Worm (Caenorhabditis elegans) whole organism, L4 larva: ENCODE measurements around the gene hsp-12.6.

Experiments
- F44E2.7 ChIP-seq: fragments of 200-800 bp; sonication (Bioruptor generic); IDR thresholded peaks from 2 replicates; pipeline ENCODE4 v2.1.2; 2022; ENCODE audit warnings: missing genetic modification characterization, missing compliant biosample characterization
- Y5F2A.4 ChIP-seq: fragments of 200-800 bp; sonication (Bioruptor generic); optimal IDR thresholded peaks from 2 replicates; lab custom pipeline; 2018; ENCODE audit warnings: mild to moderate bottlenecking, missing genetic modification characterization, missing compliant biosample characterization
- aha-1 ChIP-seq: fragments of 150-350 bp; peaks from one replicate; lab custom pipeline; 2014; ENCODE audit warnings: missing biosample characterization, missing genetic modification characterization
- arid-1 ChIP-seq: fragments of 200-800 bp; sonication (Bioruptor generic); conservative IDR thresholded peaks from 2 replicates; pipeline ENCODE4 v1.3.6; 2022; ENCODE audit warnings: missing genetic modification reagents, missing genetic modification characterization, missing compliant biosample characterization
- ceh-20 ChIP-seq: fragments of 200-800 bp; sonication (Bioruptor generic); IDR thresholded peaks from 2 replicates; pipeline ENCODE4 v1.3.6; 2022; ENCODE audit warnings: missing genetic modification reagents, missing genetic modification characterization, missing compliant biosample characterization
- ceh-28 ChIP-seq: fragments of 150-350 bp; optimal IDR thresholded peaks from 2 replicates; lab custom pipeline; 2014; ENCODE audit warnings: missing biosample characterization, missing genetic modification reagents, missing genetic modification characterization
- ceh-32 ChIP-seq: sonication (generic microtip); optimal IDR thresholded peaks from 2 replicates; lab custom pipeline; 2016; ENCODE audit warnings: mild to moderate bottlenecking, missing genetic modification characterization, missing compliant biosample characterization; ENCODE audit not compliant: poor library complexity
- daf-12 ChIP-seq: fragments of 150-350 bp; optimal IDR thresholded peaks from 2 replicates; lab custom pipeline; 2014; ENCODE audit warnings: missing biosample characterization, missing genetic modification reagents, missing genetic modification characterization
- daf-16 ChIP-seq, 3 experiments: sonication (generic microtip); optimal IDR thresholded peaks; 2 replicates each; lab custom pipeline; 2016 to 2017; ENCODE audit warnings: missing genetic modification characterization in 3 of 3, missing genetic modification reagents in 3 of 3, mild to moderate bottlenecking in 2 of 3, missing compliant biosample characterization in 2 of 3, missing biosample characterization in 1 of 3, moderate library complexity in 1 of 3
- dmd-6 ChIP-seq: fragments of 200-800 bp; sonication (Bioruptor generic); IDR thresholded peaks from 2 replicates; pipeline ENCODE4 v1.3.6; 2022; ENCODE audit warnings: missing genetic modification reagents, missing genetic modification characterization, missing compliant biosample characterization
- dmd-8 ChIP-seq: fragments of 200-800 bp; sonication (Bioruptor generic); IDR thresholded peaks from 2 replicates; pipeline ENCODE4 v1.3.6; 2022; ENCODE audit warnings: missing genetic modification characterization, missing compliant biosample characterization
- dpl-1 ChIP-seq: fragments of 150-350 bp; optimal IDR thresholded peaks from 2 replicates; lab custom pipeline; 2014; ENCODE audit warnings: missing biosample characterization, missing genetic modification reagents, missing genetic modification characterization
- dve-1 ChIP-seq: sonication (generic microtip); optimal IDR thresholded peaks from 2 replicates; lab custom pipeline; 2017; ENCODE audit warnings: antibody characterized with exemption, mild to moderate bottlenecking, missing genetic modification characterization, missing compliant biosample characterization; ENCODE audit not compliant: insufficient read depth
- egl-43 ChIP-seq: fragments of 200-800 bp; sonication (Bioruptor generic); IDR thresholded peaks from 2 replicates; pipeline ENCODE4 v1.3.6; 2022; ENCODE audit warnings: missing genetic modification reagents, missing genetic modification characterization, missing compliant biosample characterization
- fkh-10 ChIP-seq: fragments of 150-350 bp; optimal IDR thresholded peaks from 2 replicates; lab custom pipeline; 2014; ENCODE audit warnings: missing biosample characterization, missing genetic modification reagents, missing genetic modification characterization
- hlh-11 ChIP-seq: fragments of 200-800 bp; sonication (Bioruptor generic); optimal IDR thresholded peaks from 2 replicates; lab custom pipeline; 2018; ENCODE audit warnings: mild to moderate bottlenecking, missing genetic modification characterization, missing compliant biosample characterization
- hlh-30 ChIP-seq: sonication (generic microtip); optimal IDR thresholded peaks from 2 replicates; lab custom pipeline; 2017; ENCODE audit warnings: antibody characterized with exemption, mild to moderate bottlenecking, missing genetic modification characterization, missing compliant biosample characterization; ENCODE audit not compliant: insufficient read depth
- hmg-1.1 ChIP-seq: fragments of 200-800 bp; sonication (Bioruptor generic); IDR thresholded peaks from 2 replicates; pipeline ENCODE4 v1.3.6; 2022; ENCODE audit warnings: missing genetic modification reagents, missing genetic modification characterization, missing compliant biosample characterization
- lin-15B ChIP-seq: fragments of 150-350 bp; sonication (generic microtip); optimal IDR thresholded peaks from 3 replicates; lab custom pipeline; 2014; ENCODE audit warnings: missing biosample characterization, missing genetic modification characterization
- lin-29 ChIP-seq: fragments of 200-800 bp; sonication (Bioruptor generic); IDR thresholded peaks from 2 replicates; pipeline ENCODE4 v1.3.6; 2022; ENCODE audit warnings: missing genetic modification reagents, missing genetic modification characterization, missing compliant biosample characterization
- lin-38 ChIP-seq: fragments of 200-800 bp; sonication (Bioruptor generic); IDR thresholded peaks from 2 replicates; pipeline ENCODE4 v1.3.6; 2022; ENCODE audit warnings: missing genetic modification reagents, missing genetic modification characterization, missing compliant biosample characterization
- lin-39 ChIP-seq: fragments of 150-350 bp; optimal IDR thresholded peaks from 2 replicates; lab custom pipeline; 2014; ENCODE audit warnings: missing biosample characterization, missing genetic modification reagents, missing genetic modification characterization
- lir-3 ChIP-seq: sonication (generic microtip); optimal IDR thresholded peaks from 2 replicates; lab custom pipeline; 2016; ENCODE audit warnings: mild to moderate bottlenecking, missing genetic modification characterization, missing compliant biosample characterization
- madf-5 ChIP-seq, 2 experiments: fragments of 200-800 bp; sonication (Bioruptor generic); IDR thresholded peaks; 2 replicates each; pipeline ENCODE4 v1.3.6; 2022; ENCODE audit warnings: missing compliant biosample characterization in 2 of 2, missing genetic modification characterization in 2 of 2
- mdl-1 ChIP-seq, 2 experiments: fragments of 150-350 bp in 1 of 2; sonication (generic microtip) in 1 of 2; optimal IDR thresholded peaks; 2 replicates each; lab custom pipeline; 2014 to 2017; ENCODE audit warnings: missing biosample characterization in 2 of 2, missing genetic modification characterization in 2 of 2
- mes-2 ChIP-seq: sonication (generic microtip); optimal IDR thresholded peaks from 2 replicates; lab custom pipeline; 2016; ENCODE audit warnings: missing genotype, mild to moderate bottlenecking, missing genetic modification characterization, missing compliant biosample characterization; ENCODE audit not compliant: poor library complexity, severe bottlenecking
- mxl-3 ChIP-seq: fragments of 200-800 bp; sonication (Bioruptor generic); optimal IDR thresholded peaks from 2 replicates; lab custom pipeline; 2018; ENCODE audit warnings: mild to moderate bottlenecking, missing genetic modification characterization, missing compliant biosample characterization
- nhr-102 ChIP-seq: sonication (generic microtip); optimal IDR thresholded peaks from 2 replicates; lab custom pipeline; 2016; ENCODE audit warnings: mild to moderate bottlenecking, missing genetic modification characterization, moderate library complexity, missing compliant biosample characterization
- nhr-11 ChIP-seq: fragments of 150-350 bp; optimal IDR thresholded peaks from 2 replicates; lab custom pipeline; 2014; ENCODE audit warnings: missing biosample characterization, missing genetic modification characterization
- nhr-25 ChIP-seq: sonication (generic microtip); optimal IDR thresholded peaks from 2 replicates; lab custom pipeline; 2017; ENCODE audit warnings: missing genetic modification characterization, mild to moderate bottlenecking, missing compliant biosample characterization, antibody characterized with exemption, moderate library complexity, borderline replicate concordance; ENCODE audit not compliant: insufficient read depth
- nhr-48 ChIP-seq: sonication (generic microtip); optimal IDR thresholded peaks from 2 replicates; lab custom pipeline; 2016; ENCODE audit warnings: mild to moderate bottlenecking, missing genetic modification characterization, missing compliant biosample characterization
- nhr-76 ChIP-seq: fragments of 150-350 bp; optimal IDR thresholded peaks from 2 replicates; lab custom pipeline; 2014; ENCODE audit warnings: missing biosample characterization, missing genetic modification characterization
- pqm-1 ChIP-seq: sonication (generic microtip); optimal IDR thresholded peaks from 2 replicates; lab custom pipeline; 2017; ENCODE audit warnings: missing biosample characterization, missing genetic modification characterization
- saeg-2 ChIP-seq: fragments of 200-800 bp; sonication (Bioruptor generic); IDR thresholded peaks from 2 replicates; pipeline ENCODE4 v1.3.6; 2022; ENCODE audit warnings: missing genetic modification reagents, missing genetic modification characterization, missing compliant biosample characterization
- sdz-12 ChIP-seq: fragments of 200-800 bp; sonication (Bioruptor generic); optimal IDR thresholded peaks from 2 replicates; lab custom pipeline; 2018; ENCODE audit warnings: mild to moderate bottlenecking, missing genetic modification characterization, missing compliant biosample characterization
- skn-1 ChIP-seq: fragments of 150-350 bp; optimal IDR thresholded peaks from 2 replicates; lab custom pipeline; 2014; ENCODE audit warnings: missing biosample characterization, missing genetic modification characterization
- spr-3 ChIP-seq: fragments of 200-800 bp; sonication (Bioruptor generic); optimal IDR thresholded peaks from 2 replicates; lab custom pipeline; 2018; ENCODE audit warnings: mild to moderate bottlenecking, missing genetic modification characterization, missing compliant biosample characterization
- unc-130 ChIP-seq: sonication (generic microtip); optimal IDR thresholded peaks from 2 replicates; lab custom pipeline; 2016; ENCODE audit warnings: missing genetic modification reagents, missing genetic modification characterization, missing compliant biosample characterization
- unc-62 ChIP-seq, 3 experiments: fragments of 150-350 bp in 1 of 3; sonication (generic microtip); optimal IDR thresholded peaks in 2 of 3; peaks in 1 of 3; 1 replicate in 1 of 3; 2 replicates in 2 of 3; lab custom pipeline; 2014 to 2017; ENCODE audit warnings: missing biosample characterization in 3 of 3, missing genetic modification characterization in 3 of 3, missing genetic modification reagents in 3 of 3, missing genotype in 1 of 3
- vab-7 ChIP-seq: fragments of 200-800 bp; sonication (Bioruptor generic); IDR thresholded peaks from 2 replicates; pipeline ENCODE4 v1.3.6; 2022; ENCODE audit warnings: missing genetic modification reagents, missing genetic modification characterization, missing compliant biosample characterization
- zfp-3 ChIP-seq: fragments of 200-800 bp; sonication (Bioruptor generic); conservative IDR thresholded peaks from 2 replicates; pipeline ENCODE4 v1.3.6; 2022; ENCODE audit warnings: missing genetic modification reagents, missing genetic modification characterization, missing compliant biosample characterization
- zip-2 ChIP-seq: fragments of 150-350 bp; optimal IDR thresholded peaks from 2 replicates; lab custom pipeline; 2014; ENCODE audit warnings: missing biosample characterization, missing genetic modification characterization

The hsp-12.6 gene

DNA sequence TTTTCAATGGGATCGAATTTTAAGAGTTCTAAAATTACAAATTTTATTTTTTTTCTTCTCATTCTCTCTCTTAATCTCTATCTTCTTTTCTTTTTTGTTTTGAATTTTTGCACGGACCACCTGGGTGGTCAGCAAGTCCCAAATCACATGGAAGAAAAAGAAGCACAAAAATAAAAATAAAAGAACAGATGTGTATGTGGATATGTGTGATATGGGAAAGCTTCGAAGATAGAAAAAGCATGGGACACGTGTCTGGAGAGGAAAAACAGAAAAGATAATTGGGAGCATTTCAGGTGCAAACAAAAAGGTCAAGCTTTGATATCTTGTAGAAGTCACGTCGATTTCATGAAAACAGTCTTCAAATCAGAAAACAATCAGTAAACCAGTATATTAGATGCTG lies at the start of gene hsp-12.6:
TSS of gene hsp-12.6 (minus strand) at position 20 of the 400 bp plus-strand sequence.
- peak in 1 of 2 experiments; percentile 80 for TF ChIP-seq daf-16 (GFP tag; optimal IDR thresholded peaks at IDR 0.05; lab: Kevin White, UChicago)
- TF ChIP-seq daf-16 (tag; optimal IDR thresholded peaks at IDR 0.05; lab: Kevin White, UChicago), result no peak
- TF ChIP-seq F44E2.7, result no peak
- TF ChIP-seq hlh-30 (tag; lab: Kevin White, UChicago), result peak; percentile 48
- TF ChIP-seq nhr-11 (tag; lab: Kevin White, UChicago), result peak; percentile 54

- TF ChIP-seq skn-1 (tag; lab: Kevin White, UChicago) (no peak), egl-43 (GFP tag; lab: Robert Waterston, UW) (no peak), dve-1 (no peak), fkh-10 (no peak), ceh-20 (GFP tag; lab: Robert Waterston, UW) (no peak), sdz-12 (GFP tag; lab: Kevin White, UChicago) (no peak), lin-38 (GFP tag; lab: Robert Waterston, UW) (no peak), saeg-2 (GFP tag; lab: Robert Waterston, UW) (no peak), ceh-28 (tag; lab: Kevin White, UChicago) (no peak), nhr-25 (tag; lab: Kevin White, UChicago) (no peak), arid-1 (GFP tag; lab: Robert Waterston, UW) (no peak), daf-12 (tag; lab: Kevin White, UChicago) (no peak), mes-2 (no peak)
- TF ChIP-seq, all 104 proteins: peak for 0
These were observed 49.3 kb upstream of the hsp-12.6 start, which contains the start of gene sru-3 for ce11 chrIV:9496306-9496705. TSS of gene sru-3 (plus strand) at chrIV:9496606.

- TF ChIP-seq lir-3 (tag; lab: Kevin White, UChicago), result no peak
- TF ChIP-seq hlh-11 (tag; lab: Kevin White, UChicago), result no peak
- no peak for TF ChIP-seq lin-29 (GFP tag; lab: Robert Waterston, UW)
- no peak for TF ChIP-seq madf-5 (GFP tag; IDR thresholded peaks at IDR 0.05; lab: Robert Waterston, UW)
- no peak for TF ChIP-seq mdl-1 (tag; optimal IDR thresholded peaks at IDR 0.05; lab: Kevin White, UChicago)
- no peak for TF ChIP-seq zip-2 (tag; lab: Kevin White, UChicago)
- no peak for TF ChIP-seq unc-130 (GFP tag; lab: Kevin White, UChicago)
- TF ChIP-seq dmd-6 (GFP tag; lab: Robert Waterston, UW), result no peak
- no peak for TF ChIP-seq pqm-1 (tag; lab: Kevin White, UChicago)
- no peak for TF ChIP-seq aha-1
- TF ChIP-seq Y5F2A.4 (GFP tag; lab: Kevin White, UChicago), result no peak
- TF ChIP-seq sdz-12 (GFP tag; lab: Kevin White, UChicago), result no peak
- no peak for TF ChIP-seq ceh-32 (tag; lab: Kevin White, UChicago)
- TF ChIP-seq spr-3 (GFP tag; lab: Kevin White, UChicago), result no peak
- no peak for TF ChIP-seq F44E2.7
- TF ChIP-seq ceh-28 (tag; lab: Kevin White, UChicago), result no peak
- no peak for TF ChIP-seq arid-1 (GFP tag; lab: Robert Waterston, UW)
- TF ChIP-seq lin-15B (tag; lab: Kevin White, UChicago), result no peak
- TF ChIP-seq nhr-48 (tag; lab: Kevin White, UChicago), result no peak
These were observed 43.3 kb upstream of the hsp-12.6 start, which contains the start of gene sru-6 for ce11 chrIV:9490320-9490719. TSS of gene sru-6 (plus strand) at chrIV:9490620.

DNA sequence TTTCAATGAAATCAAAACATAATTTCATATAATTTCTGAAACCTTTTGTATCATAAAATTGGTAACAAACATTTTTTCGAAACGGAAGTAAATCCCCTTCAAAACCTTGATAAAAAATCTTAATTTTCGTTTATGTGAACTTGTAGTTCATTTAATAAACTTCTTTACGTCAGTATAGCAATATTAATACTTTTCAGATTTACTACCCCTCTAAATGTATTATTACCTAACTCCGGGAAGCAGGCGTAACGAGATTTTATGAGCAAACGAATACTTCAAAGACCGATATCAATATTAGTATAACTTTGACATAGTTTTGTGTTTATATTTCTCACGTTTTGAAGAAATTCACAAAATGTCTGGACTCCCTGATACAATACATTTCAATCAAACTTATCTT lies 41.3 kb upstream of the hsp-12.6 start, which contains the start of gene sru-1:
TSS of gene sru-1 (plus strand) at position 301 of the 400 bp plus-strand sequence.
- TF ChIP-seq skn-1 (tag; lab: Kevin White, UChicago) (no peak), nhr-11 (tag; lab: Kevin White, UChicago) (no peak), vab-7 (GFP tag; lab: Robert Waterston, UW) (no peak), ceh-20 (GFP tag; lab: Robert Waterston, UW) (no peak), lin-39 (no peak), dpl-1 (no peak), hlh-11 (tag; lab: Kevin White, UChicago) (no peak), hmg-1.1 (GFP tag; lab: Robert Waterston, UW) (no peak), daf-12 (tag; lab: Kevin White, UChicago) (no peak), ceh-32 (tag; lab: Kevin White, UChicago) (no peak), nhr-76 (tag; lab: Kevin White, UChicago) (no peak), zfp-3 (no peak), nhr-102 (tag; lab: Kevin White, UChicago) (no peak), mxl-3 (GFP tag; lab: Kevin White, UChicago) (no peak), unc-62 (GFP tag; optimal IDR thresholded peaks at IDR 0.05 in 1 of 2; lab: Kevin White, UChicago) (no peak), unc-62 (tag; optimal IDR thresholded peaks at IDR 0.05; lab: Kevin White, UChicago) (no peak), dmd-8 (GFP tag; lab: Robert Waterston, UW) (no peak)
- TF ChIP-seq, all 104 proteins: peak for 0
